Fruit fly (Drosophila melanogaster): ENCODE measurements around the gene CG13083.

CG13083 gene

dm6 chr2L:19452535-19453317 is 34.6 kb upstream of the CG13083 start (continued):
- TF ChIP-seq gsb-n (tag; optimal IDR thresholded peaks at IDR 0.05) (no peak), Taf1 (GFP tag; IDR thresholded peaks at IDR 0.05) (no peak), nom (GFP tag; optimal IDR thresholded peaks at IDR 0.05) (no peak), CG6272 (GFP tag; IDR thresholded peaks at IDR 0.05) (no peak), so (GFP tag; IDR thresholded peaks at IDR 0.05) (no peak), nerfin-1 (tag; optimal IDR thresholded peaks at IDR 0.05) (peak; percentile 97), CG12104 (GFP tag; optimal IDR thresholded peaks at IDR 0.05) (no peak), CG10543 (GFP tag; optimal IDR thresholded peaks at IDR 0.05) (peak; percentile 18), CoRest (tag; optimal IDR thresholded peaks at IDR 0.05) (peak; percentile 1), Nf-YB (GFP tag; optimal IDR thresholded peaks at IDR 0.05) (no peak), Bteb2 (GFP tag; optimal IDR thresholded peaks at IDR 0.05) (no peak), Kr (GFP tag; optimal IDR thresholded peaks at IDR 0.05) (no peak), cwo (GFP tag; optimal IDR thresholded peaks at IDR 0.05) (no peak), CG9932 (GFP tag; IDR thresholded peaks at IDR 0.05) (no peak; the same call in 1 of the 2 replicates), CG9437 (GFP tag; optimal IDR thresholded peaks at IDR 0.05) (no peak), CG11723 (GFP tag; optimal IDR thresholded peaks at IDR 0.05) (peak; percentile 3), zfh1 (GFP tag; IDR thresholded peaks at IDR 0.05) (no peak), luna (GFP tag; optimal IDR thresholded peaks at IDR 0.05) (no peak), Mad (GFP tag; optimal IDR thresholded peaks at IDR 0.05) (no peak), CG10654 (GFP tag; optimal IDR thresholded peaks at IDR 0.05) (no peak), Atf6 (GFP tag; IDR thresholded peaks at IDR 0.05) (peak; percentile 49; the same call in 1 of the 2 replicates), tup (GFP tag; optimal IDR thresholded peaks at IDR 0.05) (no peak), her (GFP tag; optimal IDR thresholded peaks at IDR 0.05) (peak; percentile 0), CG12391 (tag; optimal IDR thresholded peaks at IDR 0.05) (peak; percentile 16), Ssrp (tag; optimal IDR thresholded peaks at IDR 0.05) (peak; percentile 10), CG4282 (GFP tag; optimal IDR thresholded peaks at IDR 0.05) (no peak), CG10979 (tag; optimal IDR thresholded peaks at IDR 0.05) (peak; percentile 13), Fer3 (tag; optimal IDR thresholded peaks at IDR 0.05) (no peak), CG33213 (GFP tag; optimal IDR thresholded peaks at IDR 0.05) (no peak), CG18599 (GFP tag; optimal IDR thresholded peaks at IDR 0.05) (peak; percentile 32), lab (GFP tag; optimal IDR thresholded peaks at IDR 0.05) (no peak), pita (GFP tag; optimal IDR thresholded peaks at IDR 0.05) (no peak), chn (GFP tag; optimal IDR thresholded peaks at IDR 0.05) (peak; percentile 39), hbn (GFP tag; IDR thresholded peaks at IDR 0.05; ENCODE audit: partially characterized antibody) (no peak; the same call in 1 of the 2 replicates), CG13123 (GFP tag; optimal IDR thresholded peaks at IDR 0.05) (no peak), CG30431 (GFP tag; optimal IDR thresholded peaks at IDR 0.05) (no peak), CG9817 (tag; optimal IDR thresholded peaks at IDR 0.05) (no peak), z (GFP tag; IDR thresholded peaks at IDR 0.05) (no peak), CG12744 (GFP tag; optimal IDR thresholded peaks at IDR 0.05) (no peak), Meics (GFP tag; optimal IDR thresholded peaks at IDR 0.05) (peak; percentile 23), CG14441 (GFP tag; IDR thresholded peaks at IDR 0.05) (peak; percentile 56), CrebB (tag; optimal IDR thresholded peaks at IDR 0.05) (no peak), CG6689 (GFP tag; IDR thresholded peaks at IDR 0.05) (no peak), B-H2 (GFP tag; optimal IDR thresholded peaks at IDR 0.05) (no peak), CG13296 (GFP tag; optimal IDR thresholded peaks at IDR 0.05) (peak; percentile 2), dan (GFP tag; IDR thresholded peaks at IDR 0.05) (no peak), CG5245 (GFP tag; optimal IDR thresholded peaks at IDR 0.05) (no peak), CG8089 (GFP tag; optimal IDR thresholded peaks at IDR 0.05) (no peak), CG14710 (tag; optimal IDR thresholded peaks at IDR 0.05) (no peak)

Data from whole organism, embryonic.